Fruit fly (Drosophila melanogaster) whole organism, pupa: ENCODE results near the gene Ipk2.

Experiments
- CG10348 ChIP-seq: fragments of 200-800 bp; sonication (Bioruptor generic); IDR thresholded peaks from 2 replicates; pipeline ENCODE4 v1.3.6; 2022; ENCODE audit warnings: missing biosample characterization, missing genetic modification characterization
- CG13204 ChIP-seq: fragments of 200-800 bp; sonication (Bioruptor generic); optimal IDR thresholded peaks from 2 replicates; lab custom pipeline; 2018; ENCODE audit warnings: missing biosample characterization, mild to moderate bottlenecking, missing genetic modification characterization, moderate library complexity
- CG15710 ChIP-seq: fragments of 200-800 bp; sonication (Bioruptor generic); optimal IDR thresholded peaks from 2 replicates; lab custom pipeline; 2018; ENCODE audit warnings: missing biosample characterization, mild to moderate bottlenecking, missing genetic modification characterization, moderate library complexity
- CG17806 ChIP-seq: fragments of 200-800 bp; sonication (Bioruptor generic); optimal IDR thresholded peaks from 2 replicates; lab custom pipeline; 2018; ENCODE audit warnings: missing biosample characterization, mild to moderate bottlenecking, missing genetic modification characterization, moderate library complexity
- CG32121 ChIP-seq: fragments of 200-800 bp; sonication (Bioruptor generic); IDR thresholded peaks from 2 replicates; pipeline ENCODE4 v1.3.6; 2022; ENCODE audit warnings: missing biosample characterization, missing genetic modification characterization
- CG8159 ChIP-seq: fragments of 200-800 bp; sonication (Bioruptor generic); optimal IDR thresholded peaks from 3 replicates; lab custom pipeline; 2018; ENCODE audit warnings: missing biosample characterization, mild to moderate bottlenecking, missing genetic modification characterization, moderate library complexity
- CG9948 ChIP-seq: fragments of 200-800 bp; sonication (Bioruptor generic); optimal IDR thresholded peaks from 2 replicates; lab custom pipeline; 2018; ENCODE audit warnings: missing biosample characterization, mild to moderate bottlenecking, missing genetic modification characterization, moderate library complexity
- EcR ChIP-seq: fragments of 200-800 bp; sonication (Bioruptor generic); optimal IDR thresholded peaks from 3 replicates; lab custom pipeline; 2019; ENCODE audit warnings: missing biosample characterization, missing genetic modification characterization, mild to moderate bottlenecking, moderate library complexity, missing genetic modification reagents
- Ets98B ChIP-seq: fragments of 200-800 bp; sonication (Bioruptor generic); IDR thresholded peaks from 2 replicates; pipeline ENCODE4 v1.3.6; 2022; ENCODE audit warnings: missing biosample characterization, missing genetic modification characterization
- rn ChIP-seq: fragments of 200-800 bp; sonication (Bioruptor generic); IDR thresholded peaks from 2 replicates; pipeline ENCODE4 v1.3.6; 2022; ENCODE audit warnings: missing biosample characterization, missing genetic modification characterization

- TF ChIP-seq CG9948 (tag; lab: Kevin White, UChicago) (no peak), CG17806 (tag; lab: Kevin White, UChicago) (no peak), CG13204 (GFP tag; lab: Kevin White, UChicago) (no peak), CG10348 (GFP tag; lab: Robert Waterston, UW) (no peak), CG32121 (GFP tag; lab: Robert Waterston, UW) (no peak), CG8159 (tag; lab: Kevin White, UChicago) (no peak), CG15710 (tag; lab: Kevin White, UChicago) (no peak), Ets98B (GFP tag; lab: Robert Waterston, UW) (no peak), rn (GFP tag; lab: Robert Waterston, UW) (no peak), EcR (GFP tag; lab: Kevin White, UChicago) (no peak)
These were observed 41.0 kb upstream of the Ipk2 start for dm6 chr2L:615023-615422.
